Worm (Caenorhabditis elegans) whole organism, L1 larva: Measurements from ENCODE around the gene his-24.
"Not testable (repeated sequence)": the region's sequence is repeated elsewhere in the genome, so short reads cannot be mapped to it uniquely, and the experiment has no call there.

Experiments
- C04F5.9 ChIP-seq: sonication (generic microtip); optimal IDR thresholded peaks from 2 replicates; lab custom pipeline; 2016; ENCODE audit warnings: missing genetic modification characterization, missing compliant biosample characterization
- C16A3.4 ChIP-seq: fragments of 150-350 bp; optimal IDR thresholded peaks from 2 replicates; lab custom pipeline; 2014; ENCODE audit warnings: missing biosample characterization, missing genetic modification characterization
- C34B4.2 ChIP-seq: sonication (generic microtip); optimal IDR thresholded peaks from 2 replicates; lab custom pipeline; 2017; ENCODE audit warnings: mild to moderate bottlenecking, missing genetic modification characterization, missing compliant biosample characterization
- F16B12.6 ChIP-seq: fragments of 150-350 bp; optimal IDR thresholded peaks from 2 replicates; lab custom pipeline; 2014; ENCODE audit warnings: missing biosample characterization, missing genetic modification characterization
- Y116A8C.19 ChIP-seq: sonication (generic microtip); optimal IDR thresholded peaks from 2 replicates; lab custom pipeline; 2016; ENCODE audit warnings: missing compliant biosample characterization, missing genetic modification characterization, borderline replicate concordance
- alr-1 ChIP-seq: fragments of 200-800 bp; sonication (Bioruptor generic); optimal IDR thresholded peaks from 2 replicates; lab custom pipeline; 2018; ENCODE audit warnings: borderline replicate concordance, mild to moderate bottlenecking, missing genetic modification characterization, missing compliant biosample characterization
- blmp-1 ChIP-seq: fragments of 150-350 bp; optimal IDR thresholded peaks from 2 replicates; lab custom pipeline; 2014; ENCODE audit warnings: missing biosample characterization, missing genetic modification characterization
- ceh-82 ChIP-seq, 3 experiments: fragments of 150-350 bp in 1 of 3; sonication (generic microtip) in 2 of 3; optimal IDR thresholded peaks; 2 replicates each; lab custom pipeline; 2014 to 2017; ENCODE audit warnings: missing biosample characterization in 3 of 3, missing genetic modification characterization in 3 of 3
- ceh-90 ChIP-seq: sonication (generic microtip); optimal IDR thresholded peaks from 2 replicates; lab custom pipeline; 2016; ENCODE audit warnings: missing genetic modification characterization, missing compliant biosample characterization
- ces-1 ChIP-seq: fragments of 150-350 bp; optimal IDR thresholded peaks from 2 replicates; lab custom pipeline; 2014; ENCODE audit warnings: missing biosample characterization, missing genetic modification reagents, missing genetic modification characterization
- dpl-1 ChIP-seq, 3 experiments: fragments of 150-350 bp in 2 of 3; sonication (generic microtip) in 1 of 3; optimal IDR thresholded peaks; 2 replicates each; lab custom pipeline; 2014 to 2017; ENCODE audit warnings: missing biosample characterization in 3 of 3, missing genetic modification characterization in 3 of 3, missing genetic modification reagents in 3 of 3
- efl-1 ChIP-seq, 4 experiments: fragments of 150-350 bp; optimal IDR thresholded peaks in 3 of 4; peaks in 1 of 4; 1 replicate in 1 of 4; 2 replicates in 3 of 4; lab custom pipeline; 2014; ENCODE audit warnings: missing biosample characterization in 2 of 4, missing genetic modification characterization in 2 of 4, missing genetic modification reagents in 2 of 4
- fkh-8 ChIP-seq: sonication (generic microtip); optimal IDR thresholded peaks from 2 replicates; lab custom pipeline; 2016; ENCODE audit warnings: mild to moderate bottlenecking, missing genetic modification characterization, missing compliant biosample characterization
- hlh-17 ChIP-seq: fragments of 200-800 bp; sonication (Bioruptor generic); optimal IDR thresholded peaks from 2 replicates; lab custom pipeline; 2018; ENCODE audit warnings: missing genetic modification characterization, mild to moderate bottlenecking, missing compliant biosample characterization, moderate library complexity, borderline replicate concordance
- hpl-2 ChIP-seq: fragments of 150-350 bp; optimal IDR thresholded peaks from 2 replicates; lab custom pipeline; 2014; ENCODE audit warnings: missing biosample characterization, missing genetic modification reagents, missing genetic modification characterization
- irx-1 ChIP-seq: sonication (generic microtip); optimal IDR thresholded peaks from 2 replicates; lab custom pipeline; 2016; ENCODE audit warnings: missing genetic modification characterization, missing compliant biosample characterization
- isw-1 ChIP-seq: fragments of 200-800 bp; sonication (Bioruptor generic); IDR thresholded peaks from 2 replicates; pipeline ENCODE4 v1.3.6; 2022; ENCODE audit warnings: missing genetic modification characterization, missing compliant biosample characterization
- jun-1 ChIP-seq: fragments of 150-350 bp; optimal IDR thresholded peaks from 2 replicates; lab custom pipeline; 2014; ENCODE audit warnings: missing biosample characterization, missing genetic modification reagents, missing genetic modification characterization
- lin-14 ChIP-seq: fragments of 200-800 bp; sonication (Bioruptor generic); optimal IDR thresholded peaks from 2 replicates; lab custom pipeline; 2018; ENCODE audit warnings: mild to moderate bottlenecking, missing genetic modification characterization, moderate library complexity, missing compliant biosample characterization
- lin-15B ChIP-seq: fragments of 150-350 bp; sonication (generic microtip); optimal IDR thresholded peaks from 3 replicates; lab custom pipeline; 2014; ENCODE audit warnings: missing biosample characterization, missing genetic modification characterization
- lin-35 ChIP-seq, 2 experiments: fragments of 150-350 bp; optimal IDR thresholded peaks; 2 replicates each; lab custom pipeline; 2014; ENCODE audit warnings: missing biosample characterization in 2 of 2, missing genetic modification characterization in 2 of 2, missing genetic modification reagents in 2 of 2
- lin-39 ChIP-seq: fragments of 150-350 bp; optimal IDR thresholded peaks from 2 replicates; lab custom pipeline; 2014; ENCODE audit warnings: missing biosample characterization, missing genetic modification reagents, missing genetic modification characterization
- mef-2 ChIP-seq: fragments of 150-350 bp; optimal IDR thresholded peaks from 2 replicates; lab custom pipeline; 2014; ENCODE audit warnings: missing biosample characterization, missing genetic modification characterization
- mep-1 ChIP-seq: fragments of 150-350 bp; optimal IDR thresholded peaks from 2 replicates; lab custom pipeline; 2014; ENCODE audit warnings: missing biosample characterization, missing genetic modification characterization
- nhr-12 ChIP-seq: sonication (generic microtip); optimal IDR thresholded peaks from 2 replicates; lab custom pipeline; 2017; ENCODE audit warnings: missing biosample characterization, missing genetic modification characterization
- nhr-20 ChIP-seq: sonication (generic microtip); optimal IDR thresholded peaks from 2 replicates; lab custom pipeline; 2016; ENCODE audit warnings: mild to moderate bottlenecking, missing genetic modification characterization, missing compliant biosample characterization
- nhr-237 ChIP-seq: fragments of 150-350 bp; optimal IDR thresholded peaks from 2 replicates; lab custom pipeline; 2014; ENCODE audit warnings: missing biosample characterization, missing genetic modification characterization
- nhr-71 ChIP-seq: sonication (generic microtip); optimal IDR thresholded peaks from 2 replicates; lab custom pipeline; 2016; ENCODE audit warnings: mild to moderate bottlenecking, missing genetic modification characterization, moderate library complexity, missing compliant biosample characterization
- nhr-76 ChIP-seq: sonication (generic microtip); optimal IDR thresholded peaks from 2 replicates; lab custom pipeline; 2017; ENCODE audit warnings: missing biosample characterization, missing genetic modification characterization
- nhr-77 ChIP-seq: fragments of 150-350 bp; optimal IDR thresholded peaks from 2 replicates; lab custom pipeline; 2014; ENCODE audit warnings: missing biosample characterization, missing genetic modification characterization
- nhr-85 ChIP-seq: sonication (generic microtip); peaks from one replicate; lab custom pipeline; 2016; ENCODE audit warnings: missing genetic modification characterization, inconsistent platforms, missing compliant biosample characterization
- pag-3 ChIP-seq: sonication (generic microtip); optimal IDR thresholded peaks from 2 replicates; lab custom pipeline; 2017; ENCODE audit warnings: missing genetic modification characterization, mild to moderate bottlenecking, missing compliant biosample characterization, antibody characterized with exemption, borderline replicate concordance; ENCODE audit not compliant: insufficient read depth
- pax-3 ChIP-seq: fragments of 200-800 bp; sonication (Bioruptor generic); optimal IDR thresholded peaks from 2 replicates; lab custom pipeline; 2018; ENCODE audit warnings: mild to moderate bottlenecking, missing genetic modification characterization, moderate library complexity, missing compliant biosample characterization
- sox-4 ChIP-seq: sonication (generic microtip); optimal IDR thresholded peaks from 2 replicates; lab custom pipeline; 2016; ENCODE audit warnings: missing genetic modification characterization, missing compliant biosample characterization
- sup-37 ChIP-seq: fragments of 200-800 bp; sonication (Bioruptor generic); optimal IDR thresholded peaks from 2 replicates; lab custom pipeline; 2018; ENCODE audit warnings: mild to moderate bottlenecking, missing genetic modification characterization, missing compliant biosample characterization
- swsn-7 ChIP-seq: sonication (generic microtip); optimal IDR thresholded peaks from 2 replicates; lab custom pipeline; 2016; ENCODE audit warnings: missing genetic modification characterization, missing compliant biosample characterization
- unc-86 ChIP-seq: sonication (generic microtip); optimal IDR thresholded peaks from 2 replicates; lab custom pipeline; 2016; ENCODE audit warnings: missing genetic modification characterization, missing compliant biosample characterization

his-24 gene

ce11 chrX:14525325-14526305, 35.7 kb downstream of the his-24 start (continued):
- TF ChIP-seq lin-39 (tag; lab: Kevin White, UChicago) = peak; percentile 100
- TF ChIP-seq pag-3 = peak; percentile 60
- TF ChIP-seq sox-4 (tag; lab: Kevin White, UChicago) = peak; percentile 98
- TF ChIP-seq lin-15B (tag; lab: Kevin White, UChicago) = peak; percentile 34
- peak; percentile 62 to 70 (median 66) for TF ChIP-seq dpl-1 (GFP tag; optimal IDR thresholded peaks at IDR 0.05; lab: Kevin White, UChicago)
- peak; percentile 99 for TF ChIP-seq swsn-7
- TF ChIP-seq fkh-8 = peak; percentile 96
- TF ChIP-seq irx-1 = peak; percentile 100
- peak; percentile 72 for TF ChIP-seq Y116A8C.19 (tag; lab: Kevin White, UChicago)
- peak; percentile 99 for TF ChIP-seq nhr-85
- TF ChIP-seq ces-1 = peak; percentile 95
- TF ChIP-seq nhr-71 (tag; lab: Kevin White, UChicago) = peak; percentile 99
- TF ChIP-seq C04F5.9 = peak; percentile 91
- peak; percentile 90 for TF ChIP-seq nhr-76
- TF ChIP-seq pax-3 (tag; lab: Kevin White, UChicago) = peak; percentile 94
- peak; percentile 86 to 90 for TF ChIP-seq efl-1 (optimal IDR thresholded peaks at IDR 0.05; lab: Kevin White, UChicago)
- TF ChIP-seq efl-1 (GFP tag; optimal IDR thresholded peaks at IDR 0.05 in 1 of 2; lab: Kevin White, UChicago) = peak; percentile 56 to 96
- TF ChIP-seq jun-1 (tag; lab: Kevin White, UChicago) = peak; percentile 100
- peak; percentile 67 for TF ChIP-seq C34B4.2 (tag; lab: Kevin White, UChicago)
- peak; percentile 98 for TF ChIP-seq nhr-20 (tag; lab: Kevin White, UChicago)
- TF ChIP-seq isw-1 = peak; percentile 92
- TF ChIP-seq mef-2 = peak; percentile 90
- no peak for TF ChIP-seq alr-1 (tag; lab: Kevin White, UChicago)
- no peak for TF ChIP-seq hlh-17 (GFP tag; lab: Kevin White, UChicago)
- peak; percentile 99 for TF ChIP-seq nhr-77 (tag; lab: Kevin White, UChicago)
- peak; percentile 93 for TF ChIP-seq sup-37 (GFP tag; lab: Kevin White, UChicago)
- peak; percentile 100 for TF ChIP-seq mep-1
- peak; percentile 99 for TF ChIP-seq nhr-237
- peak; percentile 97 for TF ChIP-seq hpl-2 (GFP tag; lab: Kevin White, UChicago)
- peak; percentile 99 for TF ChIP-seq lin-14 (GFP tag; lab: Kevin White, UChicago)
- TF ChIP-seq ceh-90 = peak; percentile 32
- peak; percentile 58 for TF ChIP-seq F16B12.6 (tag; lab: Kevin White, UChicago)
- TF ChIP-seq unc-86 (tag; lab: Kevin White, UChicago) = peak; percentile 97
- TF ChIP-seq C16A3.4 (tag; lab: Kevin White, UChicago) = peak; percentile 99
- peak; percentile 60 for TF ChIP-seq blmp-1 (tag; lab: Kevin White, UChicago)

DNA sequence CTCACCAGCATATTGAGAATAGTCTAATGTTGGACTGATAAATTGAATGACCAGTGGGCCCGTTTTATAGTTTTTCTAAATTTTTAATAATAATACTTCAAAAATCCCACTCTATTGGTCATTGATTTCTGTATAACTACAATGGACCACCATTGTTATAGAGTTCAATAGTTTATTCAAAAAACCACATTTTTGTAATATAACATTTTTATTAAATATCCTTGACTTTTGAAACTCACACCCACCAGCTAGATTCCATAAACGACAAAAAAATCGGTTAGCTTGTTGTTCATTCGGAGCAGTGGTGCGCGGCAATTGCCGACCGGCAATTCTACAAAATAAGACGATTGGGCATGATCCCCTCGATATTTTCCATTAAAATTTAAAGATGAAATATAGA, 37.7 kb downstream of the his-24 start, which contains the start of gene nspc-18:
Gene nspc-18 (minus strand): TSS at position 101 of the 400 bp plus-strand sequence.
- no peak for TF ChIP-seq nhr-76
- no peak for TF ChIP-seq efl-1 (optimal IDR thresholded peaks at IDR 0.05; lab: Kevin White, UChicago)
- peak in 1 of 2 experiments; percentile 1 for TF ChIP-seq efl-1 (GFP tag; optimal IDR thresholded peaks at IDR 0.05 in 1 of 2; lab: Kevin White, UChicago)

- not testable (repeated sequence) for TF ChIP-seq nhr-12 (tag; lab: Kevin White, UChicago); lin-35 (GFP tag; optimal IDR thresholded peaks at IDR 0.05; lab: Kevin White, UChicago); ceh-82 (tag; optimal IDR thresholded peaks at IDR 0.05; lab: Kevin White, UChicago)
Observed at ce11 chrX:14528399-14528798, 38.5 kb downstream of the his-24 start, which contains the start of gene nspc-19. TSS of gene nspc-19 (plus strand) at chrX:14528699.
